Worm (Caenorhabditis elegans): ENCODE results near the gene apt-9.

The apt-9 gene

DNA sequence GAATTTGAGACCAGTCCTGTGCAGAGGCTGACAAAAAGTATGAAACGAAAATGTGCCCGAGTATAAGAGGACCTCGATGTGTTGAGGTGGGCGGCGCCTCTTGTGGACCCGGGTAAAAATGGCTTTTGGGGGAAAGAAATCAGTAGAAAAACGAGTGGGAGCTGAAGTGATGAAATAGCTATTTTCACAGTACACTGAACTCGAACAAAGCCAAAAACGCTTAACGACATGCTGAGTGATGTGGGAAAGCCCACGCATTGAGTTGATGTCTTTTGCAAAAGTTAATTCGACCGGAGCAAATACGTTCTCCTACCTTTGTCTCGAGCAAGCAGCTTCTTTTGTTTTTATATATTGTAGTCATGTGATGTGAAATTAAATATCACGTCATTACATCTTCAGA lies 48.4 kb downstream of the apt-9 start, which contains the start of gene nlp-66:
TSS of gene nlp-66 (minus strand) at position 101 of the 400 bp plus-strand sequence.
- TF ChIP-seq daf-12 (tag; optimal IDR thresholded peaks at IDR 0.05): no peak
- no peak for TF ChIP-seq pha-4 (GFP tag; IDR thresholded peaks at IDR 0.05)
- no peak for TF ChIP-seq pha-4 (tag; optimal IDR thresholded peaks at IDR 0.05)
- TF ChIP-seq ZK546.5 (tag; optimal IDR thresholded peaks at IDR 0.05): no peak
- no peak for TF ChIP-seq gei-8 (GFP tag; optimal IDR thresholded peaks at IDR 0.05)
- no peak for TF ChIP-seq lim-7 (GFP tag; IDR thresholded peaks at IDR 0.05)
- TF ChIP-seq egl-43 (GFP tag; IDR thresholded peaks at IDR 0.05): no peak
- TF ChIP-seq skn-1 (tag; optimal IDR thresholded peaks at IDR 0.05): no peak
- TF ChIP-seq R02D3.7 (tag; optimal IDR thresholded peaks at IDR 0.05): no peak

DNA sequence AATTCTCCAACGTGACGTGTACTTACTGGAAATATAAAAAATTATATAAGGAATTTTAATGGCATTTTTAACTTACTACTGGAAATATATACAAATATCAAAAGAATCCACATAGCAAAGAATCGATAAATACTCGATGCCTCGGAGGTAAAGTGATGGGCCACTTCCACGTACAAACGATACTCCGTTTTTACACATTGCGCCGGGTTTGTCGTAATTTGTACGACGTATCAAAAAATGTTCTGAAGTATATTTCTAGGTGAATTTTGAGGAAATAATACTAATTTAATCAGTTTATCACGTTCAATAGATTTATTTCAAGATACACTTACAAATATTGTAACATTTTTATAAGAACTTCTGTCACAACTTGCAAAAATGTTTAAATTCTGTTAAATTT lies 52.5 kb downstream of the apt-9 start, which contains the start of gene R08B4.3:
TSS of gene R08B4.3 (minus strand) at position 198 of the 400 bp plus-strand sequence.
- no peak for TF ChIP-seq T26A8.4 (GFP tag; IDR thresholded peaks at IDR 0.05)
- peak; percentile 74 for TF ChIP-seq T20F7.1 (GFP tag; optimal IDR thresholded peaks at IDR 0.05)
